Fruit fly (Drosophila melanogaster) whole organism, embryonic: ENCODE results near the gene ash1.

Experiments used
- ATbp ChIP-seq: fragments of 200-800 bp; sonication (Bioruptor generic); optimal IDR thresholded peaks from 2 replicates; lab custom pipeline; 2017; ENCODE audit warnings: missing biosample characterization, mild to moderate bottlenecking, missing genetic modification characterization, missing genetic modification reagents
- Bgb ChIP-seq: fragments of 200-800 bp; sonication (Bioruptor generic); IDR thresholded peaks from 2 replicates; pipeline ENCODE4 v1.3.6; 2022; ENCODE audit warnings: missing biosample characterization, missing genetic modification characterization; ENCODE audit not compliant: partially characterized antibody
- Bteb2 ChIP-seq: fragments of 200-800 bp; sonication (Bioruptor generic); optimal IDR thresholded peaks from 2 replicates; lab custom pipeline; 2016; ENCODE audit warnings: missing biosample characterization, missing genetic modification characterization
- CG10209 ChIP-seq: fragments of 200-800 bp; sonication (Bioruptor generic); optimal IDR thresholded peaks from 3 replicates; lab custom pipeline; 2017; ENCODE audit warnings: missing biosample characterization, mild to moderate bottlenecking, missing genetic modification characterization, missing genetic modification reagents
- CG10462 ChIP-seq: fragments of 200-800 bp; sonication (Bioruptor generic); optimal IDR thresholded peaks from 2 replicates; lab custom pipeline; 2016; ENCODE audit warnings: missing biosample characterization, missing genetic modification characterization
- CG11085 ChIP-seq: fragments of 200-800 bp; sonication (Bioruptor generic); IDR thresholded peaks from 2 replicates; pipeline ENCODE4 v1.3.6; 2022; ENCODE audit warnings: missing biosample characterization, missing genetic modification characterization
- CG11247 ChIP-seq: fragments of 200-800 bp; sonication (Bioruptor generic); IDR thresholded peaks from 2 replicates; pipeline ENCODE4 v1.3.6; 2022; ENCODE audit warnings: missing biosample characterization, missing genetic modification characterization
- CG11398 ChIP-seq: fragments of 200-800 bp; sonication (Bioruptor generic); optimal IDR thresholded peaks from 2 replicates; lab custom pipeline; 2016; ENCODE audit warnings: missing biosample characterization, missing genetic modification characterization
- CG11723 ChIP-seq: fragments of 200-800 bp; sonication (Bioruptor generic); optimal IDR thresholded peaks from 2 replicates; lab custom pipeline; 2017; ENCODE audit warnings: missing biosample characterization, mild to moderate bottlenecking, missing genetic modification characterization
- CG1603 ChIP-seq: fragments of 200-800 bp; sonication (Bioruptor generic); optimal IDR thresholded peaks from 2 replicates; lab custom pipeline; 2019; ENCODE audit warnings: missing biosample characterization, mild to moderate bottlenecking, missing genetic modification characterization, moderate library complexity
- CG1647 ChIP-seq: fragments of 200-800 bp; sonication (Bioruptor generic); optimal IDR thresholded peaks from 3 replicates; lab custom pipeline; 2016; ENCODE audit warnings: missing biosample characterization, missing genetic modification characterization
- CG2129 ChIP-seq: fragments of 200-800 bp; sonication (Bioruptor generic); IDR thresholded peaks from 2 replicates; pipeline ENCODE4 v1.3.6; 2022; ENCODE audit warnings: missing biosample characterization, missing genetic modification characterization; ENCODE audit not compliant: partially characterized antibody
- CG2678 ChIP-seq: fragments of 200-800 bp; sonication (Bioruptor generic); optimal IDR thresholded peaks from 3 replicates; lab custom pipeline; 2019; ENCODE audit warnings: missing biosample characterization, mild to moderate bottlenecking, missing genetic modification characterization, moderate library complexity
- CG30403 ChIP-seq: fragments of 200-800 bp; sonication (Bioruptor generic); optimal IDR thresholded peaks from 3 replicates; lab custom pipeline; 2016; ENCODE audit warnings: missing biosample characterization, missing genetic modification characterization
- CG32767 ChIP-seq: fragments of 200-800 bp; sonication (Bioruptor generic); IDR thresholded peaks from 2 replicates; pipeline ENCODE4 v1.3.6; 2022; ENCODE audit warnings: missing biosample characterization, missing genetic modification characterization
- CG3281 ChIP-seq: fragments of 200-800 bp; sonication (Bioruptor generic); optimal IDR thresholded peaks from 3 replicates; lab custom pipeline; 2017; ENCODE audit warnings: missing biosample characterization, mild to moderate bottlenecking, missing genetic modification characterization
- CG4282 ChIP-seq: fragments of 200-800 bp; sonication (Bioruptor generic); optimal IDR thresholded peaks from 2 replicates; lab custom pipeline; 2016; ENCODE audit warnings: missing biosample characterization, missing genetic modification characterization
- CG4854 ChIP-seq: fragments of 200-800 bp; sonication (Bioruptor generic); optimal IDR thresholded peaks from 2 replicates; lab custom pipeline; 2016; ENCODE audit warnings: missing biosample characterization, missing genetic modification characterization, inconsistent platforms
- CG5245 ChIP-seq: fragments of 200-800 bp; sonication (Bioruptor generic); optimal IDR thresholded peaks from 3 replicates; lab custom pipeline; 2016; ENCODE audit warnings: missing biosample characterization, missing genetic modification characterization
- CG6689 ChIP-seq: fragments of 200-800 bp; sonication (Bioruptor generic); IDR thresholded peaks from 2 replicates; pipeline ENCODE4 v1.3.6; 2022; ENCODE audit warnings: missing biosample characterization, missing genetic modification characterization
- CG6765 ChIP-seq: fragments of 200-800 bp; sonication (Bioruptor generic); optimal IDR thresholded peaks from 3 replicates; lab custom pipeline; 2017; ENCODE audit warnings: missing biosample characterization, mild to moderate bottlenecking, missing genetic modification characterization
- CG6813 ChIP-seq: fragments of 200-800 bp; sonication (Bioruptor generic); optimal IDR thresholded peaks from 2 replicates; lab custom pipeline; 2017; ENCODE audit warnings: missing biosample characterization, missing genetic modification characterization, mild to moderate bottlenecking, moderate library complexity, missing genetic modification reagents
- CG7357 ChIP-seq: fragments of 200-800 bp; sonication (Bioruptor generic); IDR thresholded peaks from 3 replicates; pipeline ENCODE4 v1.3.6; 2022; ENCODE audit warnings: missing biosample characterization, missing genetic modification characterization
- CG9876 ChIP-seq: fragments of 200-800 bp; sonication (Bioruptor generic); optimal IDR thresholded peaks from 2 replicates; lab custom pipeline; 2016; ENCODE audit warnings: missing biosample characterization, missing genetic modification characterization
- D19A ChIP-seq: fragments of 200-800 bp; optimal IDR thresholded peaks from 3 replicates; lab custom pipeline; 2019; ENCODE audit warnings: missing biosample characterization, mild to moderate bottlenecking, missing genetic modification characterization, moderate library complexity
- H2.0 ChIP-seq: fragments of 200-800 bp; sonication (Bioruptor generic); IDR thresholded peaks from 2 replicates; pipeline ENCODE4 v1.3.6; 2022; ENCODE audit warnings: missing biosample characterization, missing genetic modification characterization
- Hey ChIP-seq: fragments of 200-800 bp; sonication (Bioruptor generic); optimal IDR thresholded peaks from 3 replicates; lab custom pipeline; 2018; ENCODE audit warnings: missing biosample characterization, mild to moderate bottlenecking, missing genetic modification characterization
- Hmr ChIP-seq: fragments of 200-800 bp; sonication (Bioruptor generic); optimal IDR thresholded peaks from 3 replicates; lab custom pipeline; 2017; ENCODE audit warnings: mild to moderate bottlenecking, missing biosample characterization, missing genetic modification reagents, missing genetic modification characterization
- Hr51 ChIP-seq, 2 experiments: fragments of 200-800 bp; sonication (Bioruptor generic); optimal IDR thresholded peaks; 2 replicates in 1 of 2; 3 replicates in 1 of 2; lab custom pipeline; 2016 to 2018; ENCODE audit warnings: missing biosample characterization in 2 of 2, missing genetic modification characterization in 2 of 2, mild to moderate bottlenecking in 1 of 2, moderate library complexity in 1 of 2
- NK7.1 ChIP-seq: fragments of 200-800 bp; sonication (Bioruptor generic); optimal IDR thresholded peaks from 3 replicates; lab custom pipeline; 2016; ENCODE audit warnings: missing biosample characterization, missing genetic modification characterization
- Poxn ChIP-seq: fragments of 200-800 bp; sonication (Bioruptor generic); IDR thresholded peaks from 2 replicates; pipeline ENCODE4 v1.3.6; 2022; ENCODE audit warnings: missing biosample characterization, missing genetic modification characterization
- Ptx1 ChIP-seq: fragments of 200-800 bp; sonication (Bioruptor generic); IDR thresholded peaks from 2 replicates; pipeline ENCODE4 v1.3.6; 2022; ENCODE audit warnings: missing biosample characterization, missing genetic modification characterization
- Ravus ChIP-seq: fragments of 200-800 bp; sonication (Bioruptor generic); IDR thresholded peaks from 2 replicates; pipeline ENCODE4 v1.3.6; 2022; ENCODE audit warnings: missing biosample characterization, missing genetic modification characterization
- Scr ChIP-seq: fragments of 200-800 bp; sonication (Bioruptor generic); IDR thresholded peaks from 2 replicates; pipeline ENCODE4 v1.3.6; 2022; ENCODE audit warnings: missing biosample characterization, missing genetic modification characterization; ENCODE audit not compliant: partially characterized antibody
- Sry-β ChIP-seq: fragments of 200-800 bp; sonication (Bioruptor generic); optimal IDR thresholded peaks from 2 replicates; lab custom pipeline; 2018; ENCODE audit warnings: missing biosample characterization, mild to moderate bottlenecking, missing genetic modification characterization, moderate library complexity
- Tbp ChIP-seq: fragments of >200 bp; optimal IDR thresholded peaks from 2 replicates; lab custom pipeline; 2018; ENCODE audit warnings: missing biosample characterization, missing genetic modification characterization
- chif ChIP-seq, 2 experiments: fragments of 200-800 bp; sonication (Bioruptor generic); optimal IDR thresholded peaks; 3 replicates each; lab custom pipeline; 2016; ENCODE audit warnings: missing biosample characterization in 2 of 2, missing genetic modification characterization in 2 of 2
- fd102C ChIP-seq: fragments of 200-800 bp; sonication (Bioruptor generic); optimal IDR thresholded peaks from 2 replicates; lab custom pipeline; 2018; ENCODE audit warnings: missing biosample characterization, mild to moderate bottlenecking, missing genetic modification characterization, moderate library complexity
- fd3F ChIP-seq: fragments of 200-800 bp; sonication (Bioruptor generic); optimal IDR thresholded peaks from 2 replicates; lab custom pipeline; 2018; ENCODE audit warnings: missing biosample characterization, mild to moderate bottlenecking, missing genetic modification characterization, moderate library complexity
- gem ChIP-seq: fragments of 200-800 bp; sonication (Bioruptor generic); optimal IDR thresholded peaks from 2 replicates; lab custom pipeline; 2019; ENCODE audit warnings: missing biosample characterization, mild to moderate bottlenecking, missing genetic modification characterization, moderate library complexity
- gfzf ChIP-seq: fragments of 200-800 bp; sonication (Bioruptor generic); optimal IDR thresholded peaks from 2 replicates; lab custom pipeline; 2016; ENCODE audit warnings: missing biosample characterization, mild to moderate bottlenecking, missing genetic modification characterization, moderate library complexity
- hb ChIP-seq: fragments of 200-800 bp; sonication (Bioruptor generic); IDR thresholded peaks from 3 replicates; pipeline ENCODE4 v1.3.6; 2022; ENCODE audit warnings: missing biosample characterization, missing genetic modification characterization; ENCODE audit not compliant: partially characterized antibody
- ken ChIP-seq: fragments of 200-800 bp; sonication (Bioruptor generic); IDR thresholded peaks from 3 replicates; pipeline ENCODE4 v1.3.6; 2022; ENCODE audit warnings: missing biosample characterization, missing genetic modification characterization
- klu ChIP-seq: fragments of 200-800 bp; sonication (Bioruptor generic); IDR thresholded peaks from 2 replicates; pipeline ENCODE4 v1.3.6; 2022; ENCODE audit warnings: missing biosample characterization, missing genetic modification characterization
- lilli ChIP-seq: fragments of 200-800 bp; sonication (Bioruptor generic); optimal IDR thresholded peaks from 3 replicates; lab custom pipeline; 2016; ENCODE audit warnings: missing biosample characterization, missing genetic modification characterization
- pb ChIP-seq: fragments of 200-800 bp; sonication (Bioruptor generic); optimal IDR thresholded peaks from 3 replicates; lab custom pipeline; 2016; ENCODE audit warnings: missing biosample characterization, missing genetic modification characterization
- pfk ChIP-seq: fragments of 200-800 bp; sonication (Bioruptor generic); optimal IDR thresholded peaks from 2 replicates; lab custom pipeline; 2018; ENCODE audit warnings: missing biosample characterization, mild to moderate bottlenecking, missing genetic modification characterization, moderate library complexity
- pita ChIP-seq: fragments of 200-800 bp; sonication (Bioruptor generic); optimal IDR thresholded peaks from 2 replicates; lab custom pipeline; 2017; ENCODE audit warnings: missing biosample characterization, mild to moderate bottlenecking, missing genetic modification characterization
- sens ChIP-seq: fragments of 200-800 bp; sonication (Bioruptor generic); peaks from one replicate; lab custom pipeline; 2016; ENCODE audit warnings: missing biosample characterization, missing genetic modification characterization
- wek ChIP-seq: fragments of 200-800 bp; sonication (Bioruptor generic); optimal IDR thresholded peaks from 3 replicates; lab custom pipeline; 2018; ENCODE audit warnings: missing biosample characterization, mild to moderate bottlenecking, missing genetic modification characterization, moderate library complexity

The ash1 gene

dm6 chr3L:19590422-19590821 lies 8.1 kb downstream of the ash1 start, which contains the start of gene CG14100 (continued):
- TF ChIP-seq Sry-β (GFP tag; lab: Kevin White, UChicago) (peak; percentile 87), CG1603 (tag; lab: Kevin White, UChicago) (peak; percentile 99), hb (GFP tag; lab: Robert Waterston, UW) (no peak), Ptx1 (GFP tag; lab: Robert Waterston, UW) (peak; percentile 100), Hmr (GFP tag; lab: Kevin White, UChicago) (peak; percentile 100), gem (peak; percentile 100), CG32767 (GFP tag; lab: Robert Waterston, UW) (peak; percentile 100), CG6813 (GFP tag; lab: Kevin White, UChicago) (peak; percentile 100), fd3F (GFP tag; lab: Kevin White, UChicago) (peak; percentile 100), ken (GFP tag; lab: Robert Waterston, UW) (peak; percentile 100), CG2129 (GFP tag; lab: Robert Waterston, UW) (no peak), CG11085 (GFP tag; lab: Robert Waterston, UW) (peak; percentile 100), klu (peak; percentile 100), H2.0 (peak; percentile 100), NK7.1 (GFP tag; lab: Kevin White, UChicago) (peak; percentile 100), CG4854 (GFP tag; lab: Kevin White, UChicago) (peak; percentile 100), Tbp (GFP tag; lab: Kevin White, UChicago) (no peak), CG11247 (peak; percentile 100), CG9876 (GFP tag; lab: Kevin White, UChicago) (peak; percentile 100), Bgb (GFP tag; lab: Robert Waterston, UW) (no peak), Bteb2 (GFP tag; lab: Kevin White, UChicago) (peak; percentile 100), Poxn (peak; percentile 100), Ravus (GFP tag; lab: Robert Waterston, UW) (peak; percentile 100), chif (GFP tag; optimal IDR thresholded peaks at IDR 0.05; lab: Kevin White, UChicago) (peak; percentile 100), CG1647 (peak; percentile 100), gfzf (GFP tag; lab: Kevin White, UChicago) (peak; percentile 58), Scr (GFP tag; lab: Robert Waterston, UW) (0 out of 2 replicates have a peak, but pooled peaks have one; percentile 25), pita (GFP tag; lab: Kevin White, UChicago) (no peak), CG11398 (GFP tag; lab: Kevin White, UChicago) (peak; percentile 100), CG11723 (GFP tag; lab: Kevin White, UChicago) (peak; percentile 100), CG5245 (GFP tag; lab: Kevin White, UChicago) (peak; percentile 100), lilli (GFP tag; lab: Kevin White, UChicago) (peak; percentile 100), fd102C (peak; percentile 99), CG6689 (GFP tag; lab: Robert Waterston, UW) (peak; percentile 100), Hr51 (GFP tag; optimal IDR thresholded peaks at IDR 0.05; lab: Kevin White, UChicago) (peak; percentile 100), CG2678 (tag; lab: Kevin White, UChicago) (peak; percentile 100), D19A (tag; lab: Kevin White, UChicago) (peak; percentile 98), CG10209 (GFP tag; lab: Kevin White, UChicago) (peak; percentile 100), ATbp (peak; percentile 100), CG10462 (peak; percentile 100), pb (GFP tag; lab: Kevin White, UChicago) (peak; percentile 100), Hey (peak; percentile 100), CG4282 (peak; percentile 100), CG30403 (GFP tag; lab: Kevin White, UChicago) (peak; percentile 100), CG7357 (GFP tag; lab: Robert Waterston, UW) (peak; percentile 100), sens (GFP tag; lab: Kevin White, UChicago) (peak; percentile 100), CG3281 (peak; percentile 100), wek (GFP tag; lab: Kevin White, UChicago) (peak; percentile 100), pfk (GFP tag; lab: Kevin White, UChicago) (peak; percentile 91), CG6765 (peak; percentile 100)
